Worm (Caenorhabditis elegans): ENCODE measurements around the gene fbxa-62.

- TF ChIP-seq unc-62 (GFP tag; optimal IDR thresholded peaks at IDR 0.05): no peak
- no peak for TF ChIP-seq nfya-1 (tag; optimal IDR thresholded peaks at IDR 0.05; ENCODE audit: borderline replicate concordance, insufficient read depth)
These were observed 19.6 kb upstream of the fbxa-62 start, which contains the start of gene C39B5.5 for ce11 chrIII:2207864-2208263.

All from whole organism, young adult.